Worm (Caenorhabditis elegans) whole organism, mixed stage, embryonic: ENCODE data around the gene lurp-2.

Experiments
- blmp-1 ChIP-seq: fragments of 150-350 bp; optimal IDR thresholded peaks from 2 replicates; lab custom pipeline; 2014; ENCODE audit warnings: missing biosample characterization, missing genetic modification characterization
- ceh-43 ChIP-seq: fragments of 200-800 bp; sonication (Bioruptor generic); optimal IDR thresholded peaks from 2 replicates; lab custom pipeline; 2018; ENCODE audit warnings: mild to moderate bottlenecking, missing genetic modification characterization, moderate library complexity, missing compliant biosample characterization
- lin-13 ChIP-seq: fragments of 150-350 bp; optimal IDR thresholded peaks from 2 replicates; lab custom pipeline; 2014; ENCODE audit warnings: missing biosample characterization, missing genetic modification characterization
- lsy-2 ChIP-seq: fragments of 150-350 bp; optimal IDR thresholded peaks from 2 replicates; lab custom pipeline; 2014; ENCODE audit warnings: missing biosample characterization, missing genetic modification characterization
- mab-5 ChIP-seq: fragments of 150-350 bp; optimal IDR thresholded peaks from 2 replicates; lab custom pipeline; 2014; ENCODE audit warnings: missing biosample characterization, missing genetic modification characterization
- mep-1 ChIP-seq: fragments of 150-350 bp; optimal IDR thresholded peaks from 2 replicates; lab custom pipeline; 2017; ENCODE audit warnings: missing biosample characterization, missing genetic modification reagents, missing genetic modification characterization, inconsistent platforms
- nhr-12 ChIP-seq: fragments of 150-350 bp; optimal IDR thresholded peaks from 2 replicates; lab custom pipeline; 2014; ENCODE audit warnings: missing biosample characterization, missing genetic modification characterization
- nhr-76 ChIP-seq: sonication (generic microtip); optimal IDR thresholded peaks from 2 replicates; lab custom pipeline; 2017; ENCODE audit warnings: missing biosample characterization, missing genetic modification characterization
- pha-4 ChIP-seq: fragments of 150-350 bp; optimal IDR thresholded peaks from 2 replicates; lab custom pipeline; 2018; ENCODE audit warnings: missing biosample characterization, missing genetic modification reagents, missing genetic modification characterization
- sem-2 ChIP-seq: fragments of 200-800 bp; sonication (Bioruptor generic); optimal IDR thresholded peaks from 2 replicates; lab custom pipeline; 2018; ENCODE audit warnings: mild to moderate bottlenecking, missing genetic modification characterization, missing compliant biosample characterization
- unc-62 ChIP-seq: fragments of 150-350 bp; optimal IDR thresholded peaks from 2 replicates; lab custom pipeline; 2014; ENCODE audit warnings: missing biosample characterization, missing genetic modification reagents, missing genetic modification characterization

DNA sequence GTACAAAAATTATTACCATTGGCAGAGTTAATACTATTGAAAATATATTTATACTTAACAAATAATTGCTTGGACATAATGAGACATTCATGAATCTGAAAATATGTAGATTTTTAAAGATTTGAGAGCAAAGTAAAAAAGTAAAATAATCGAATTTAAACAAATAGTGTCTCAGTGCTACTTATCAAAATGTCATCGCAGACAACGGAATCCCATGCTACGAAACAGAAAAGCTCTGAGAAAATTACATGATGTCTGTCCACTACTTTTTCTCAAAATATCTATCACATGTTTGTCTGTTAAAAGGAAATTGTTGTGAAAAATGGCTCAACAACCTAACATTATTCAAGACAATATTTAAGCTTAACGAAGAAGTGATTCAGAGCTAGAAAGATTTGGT, 30.9 kb downstream of the lurp-2 start, which contains the start of gene T10G3.4:
- TF ChIP-seq pha-4 (tag; lab: Kevin White, UChicago): no peak
- no peak for TF ChIP-seq sem-2 (GFP tag; lab: Kevin White, UChicago)
- no peak for TF ChIP-seq mab-5
- no peak for TF ChIP-seq lsy-2 (tag; lab: Kevin White, UChicago)
- TF ChIP-seq ceh-43 (GFP tag; lab: Kevin White, UChicago): no peak
- TF ChIP-seq mep-1: no peak
- TF ChIP-seq unc-62: no peak
- no peak for TF ChIP-seq lin-13 (tag; lab: Kevin White, UChicago)
- TF ChIP-seq nhr-12 (tag; lab: Kevin White, UChicago): no peak
- no peak for TF ChIP-seq nhr-76 (tag; lab: Kevin White, UChicago)
- TF ChIP-seq blmp-1 (tag; lab: Kevin White, UChicago): no peak
